Worm (Caenorhabditis elegans) whole organism, early embryonic: Measurements from ENCODE around the gene cyp-34A7.

Experiments used
- B0310.2 ChIP-seq: sonication (generic microtip); optimal IDR thresholded peaks from 2 replicates; lab custom pipeline; 2016; ENCODE audit warnings: mild to moderate bottlenecking, missing genetic modification characterization, missing compliant biosample characterization
- aly-1 ChIP-seq: sonication (generic microtip); optimal IDR thresholded peaks from 2 replicates; lab custom pipeline; 2016; ENCODE audit warnings: missing genetic modification characterization, missing compliant biosample characterization
- ama-1 ChIP-seq: fragments of 150-350 bp; optimal IDR thresholded peaks from 2 replicates; lab custom pipeline; 2014
- ceh-36 ChIP-seq: sonication (generic microtip); optimal IDR thresholded peaks from 2 replicates; lab custom pipeline; 2016; ENCODE audit warnings: missing genetic modification characterization, inconsistent platforms, missing compliant biosample characterization
- ets-7 ChIP-seq: sonication (generic microtip); optimal IDR thresholded peaks from 2 replicates; lab custom pipeline; 2016; ENCODE audit warnings: missing genotype, missing genetic modification characterization, missing compliant biosample characterization
- flt-1 ChIP-seq: fragments of 200-800 bp; sonication (Bioruptor generic); IDR thresholded peaks from 2 replicates; pipeline ENCODE4 v1.3.6; 2022; ENCODE audit warnings: missing genetic modification characterization, missing compliant biosample characterization
- hmbx-1 ChIP-seq: sonication (generic microtip); optimal IDR thresholded peaks from 2 replicates; lab custom pipeline; 2016; ENCODE audit warnings: mild to moderate bottlenecking, missing genetic modification characterization, missing compliant biosample characterization
- scrt-1 ChIP-seq: fragments of 200-800 bp; sonication (Bioruptor generic); IDR thresholded peaks from 2 replicates; pipeline ENCODE4 v1.3.6; 2022; ENCODE audit warnings: missing genetic modification characterization, missing compliant biosample characterization
- sea-1 ChIP-seq: fragments of 200-800 bp; sonication (Bioruptor generic); conservative IDR thresholded peaks from 2 replicates; pipeline ENCODE4 v1.3.6; 2022; ENCODE audit warnings: missing genetic modification characterization, missing compliant biosample characterization
- tbx-37 ChIP-seq: fragments of 200-800 bp; sonication (Bioruptor generic); conservative IDR thresholded peaks from 2 replicates; pipeline ENCODE4 v1.3.6; 2022; ENCODE audit warnings: missing genetic modification reagents, missing genetic modification characterization, missing compliant biosample characterization
- tra-4 ChIP-seq: sonication (generic microtip); optimal IDR thresholded peaks from 2 replicates; lab custom pipeline; 2017; ENCODE audit warnings: missing genetic modification characterization, missing compliant biosample characterization

DNA sequence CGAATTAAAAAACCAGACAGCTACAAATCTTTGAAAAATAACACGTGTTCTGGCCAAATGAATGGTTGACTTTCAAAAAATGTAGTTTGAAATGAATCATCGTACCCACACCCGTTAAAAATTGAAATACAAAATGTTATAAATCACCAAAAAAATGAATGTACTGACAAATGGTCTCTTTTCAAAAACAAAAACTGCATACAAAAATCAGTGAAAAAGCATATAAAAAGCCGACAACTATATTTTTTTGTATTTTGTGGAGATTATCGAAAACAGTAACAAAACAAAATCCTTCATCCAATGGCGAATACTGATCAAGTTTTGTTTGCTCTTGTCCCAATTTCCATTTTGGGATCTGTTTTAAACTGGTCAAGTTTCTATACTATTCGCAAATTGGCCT, 44.3 kb downstream of the cyp-34A7 start, which contains the start of gene srx-66:
- TF ChIP-seq tra-4 (tag; lab: Kevin White, UChicago) (no peak), ama-1 (lab: Kevin White, UChicago) (no peak), ets-7 (tag; lab: Kevin White, UChicago) (no peak), ceh-36 (no peak), sea-1 (no peak), hmbx-1 (tag; lab: Kevin White, UChicago) (no peak), tbx-37 (GFP tag; lab: Robert Waterston, UW) (no peak), flt-1 (GFP tag; lab: Robert Waterston, UW) (no peak), scrt-1 (no peak), B0310.2 (tag; lab: Kevin White, UChicago) (no peak), aly-1 (tag; lab: Kevin White, UChicago) (no peak)
